Worm (Caenorhabditis elegans) whole organism, L1 larva: Measurements from ENCODE around the gene clec-83.
"Not testable (repeated sequence)": the region's sequence is repeated elsewhere in the genome, so short reads cannot be mapped to it uniquely, and the experiment has no call there.

ENCODE experiments used
- C04F5.9 ChIP-seq: sonication (generic microtip); optimal IDR thresholded peaks from 2 replicates; lab custom pipeline; 2016; ENCODE audit warnings: missing genetic modification characterization, missing compliant biosample characterization
- C16A3.4 ChIP-seq: fragments of 150-350 bp; optimal IDR thresholded peaks from 2 replicates; lab custom pipeline; 2014; ENCODE audit warnings: missing biosample characterization, missing genetic modification characterization
- F16B12.6 ChIP-seq: fragments of 150-350 bp; optimal IDR thresholded peaks from 2 replicates; lab custom pipeline; 2014; ENCODE audit warnings: missing biosample characterization, missing genetic modification characterization
- alr-1 ChIP-seq: fragments of 200-800 bp; sonication (Bioruptor generic); optimal IDR thresholded peaks from 2 replicates; lab custom pipeline; 2018; ENCODE audit warnings: borderline replicate concordance, mild to moderate bottlenecking, missing genetic modification characterization, missing compliant biosample characterization
- ama-1 ChIP-seq: fragments of 150-350 bp; optimal IDR thresholded peaks from 2 replicates; lab custom pipeline; 2014
- ceh-63 ChIP-seq: fragments of 200-800 bp; sonication (Bioruptor generic); optimal IDR thresholded peaks from 2 replicates; lab custom pipeline; 2018; ENCODE audit warnings: mild to moderate bottlenecking, missing genetic modification characterization, missing compliant biosample characterization
- ceh-8 ChIP-seq: fragments of 200-800 bp; sonication (Bioruptor generic); optimal IDR thresholded peaks from 2 replicates; lab custom pipeline; 2018; ENCODE audit warnings: mild to moderate bottlenecking, missing genetic modification characterization, moderate library complexity, missing compliant biosample characterization
- ceh-88 ChIP-seq: fragments of 200-800 bp; sonication (Bioruptor generic); IDR thresholded peaks from 2 replicates; pipeline ENCODE4 v1.3.6; 2022; ENCODE audit warnings: missing genetic modification characterization, missing compliant biosample characterization
- ceh-90 ChIP-seq: sonication (generic microtip); optimal IDR thresholded peaks from 2 replicates; lab custom pipeline; 2016; ENCODE audit warnings: missing genetic modification characterization, missing compliant biosample characterization
- dsc-1 ChIP-seq: sonication (generic microtip); optimal IDR thresholded peaks from 2 replicates; lab custom pipeline; 2016; ENCODE audit warnings: mild to moderate bottlenecking, missing genetic modification characterization, missing compliant biosample characterization
- efl-1 ChIP-seq, 4 experiments: fragments of 150-350 bp; optimal IDR thresholded peaks in 3 of 4; peaks in 1 of 4; 1 replicate in 1 of 4; 2 replicates in 3 of 4; lab custom pipeline; 2014; ENCODE audit warnings: missing biosample characterization in 2 of 4, missing genetic modification characterization in 2 of 4, missing genetic modification reagents in 2 of 4
- egl-27 ChIP-seq, 2 experiments: fragments of 150-350 bp in 1 of 2; sonication (generic microtip); optimal IDR thresholded peaks; 3 replicates each; lab custom pipeline; 2017 to 2018; ENCODE audit warnings: missing biosample characterization in 2 of 2, missing genetic modification characterization in 2 of 2, missing genetic modification reagents in 2 of 2
- elt-2 ChIP-seq: sonication (generic microtip); optimal IDR thresholded peaks from 2 replicates; lab custom pipeline; 2016; ENCODE audit warnings: missing genetic modification characterization, mild to moderate bottlenecking, inconsistent platforms, missing compliant biosample characterization, missing genetic modification reagents
- grh-1 ChIP-seq: fragments of 200-800 bp; sonication (Bioruptor generic); IDR thresholded peaks from 2 replicates; pipeline ENCODE4 v1.3.6; 2022; ENCODE audit warnings: missing genetic modification reagents, missing genetic modification characterization, missing compliant biosample characterization
- hpl-2 ChIP-seq: fragments of 150-350 bp; optimal IDR thresholded peaks from 2 replicates; lab custom pipeline; 2014; ENCODE audit warnings: missing biosample characterization, missing genetic modification reagents, missing genetic modification characterization
- jun-1 ChIP-seq: fragments of 150-350 bp; optimal IDR thresholded peaks from 2 replicates; lab custom pipeline; 2014; ENCODE audit warnings: missing biosample characterization, missing genetic modification reagents, missing genetic modification characterization
- lin-35 ChIP-seq, 2 experiments: fragments of 150-350 bp; optimal IDR thresholded peaks; 2 replicates each; lab custom pipeline; 2014; ENCODE audit warnings: missing biosample characterization in 2 of 2, missing genetic modification characterization in 2 of 2, missing genetic modification reagents in 2 of 2
- lin-39 ChIP-seq: fragments of 150-350 bp; optimal IDR thresholded peaks from 2 replicates; lab custom pipeline; 2014; ENCODE audit warnings: missing biosample characterization, missing genetic modification reagents, missing genetic modification characterization
- mab-9 ChIP-seq: fragments of 200-800 bp; sonication (Bioruptor generic); IDR thresholded peaks from 2 replicates; pipeline ENCODE4 v1.3.6; 2022; ENCODE audit warnings: missing genetic modification reagents, missing genetic modification characterization, missing compliant biosample characterization
- nhr-237 ChIP-seq: fragments of 150-350 bp; optimal IDR thresholded peaks from 2 replicates; lab custom pipeline; 2014; ENCODE audit warnings: missing biosample characterization, missing genetic modification characterization
- nhr-28 ChIP-seq: fragments of 150-350 bp; optimal IDR thresholded peaks from 2 replicates; lab custom pipeline; 2014; ENCODE audit warnings: missing biosample characterization, missing genetic modification characterization
- nhr-71 ChIP-seq: sonication (generic microtip); optimal IDR thresholded peaks from 2 replicates; lab custom pipeline; 2016; ENCODE audit warnings: mild to moderate bottlenecking, missing genetic modification characterization, moderate library complexity, missing compliant biosample characterization
- nhr-76 ChIP-seq: sonication (generic microtip); optimal IDR thresholded peaks from 2 replicates; lab custom pipeline; 2017; ENCODE audit warnings: missing biosample characterization, missing genetic modification characterization
- nhr-90 ChIP-seq: sonication (generic microtip); optimal IDR thresholded peaks from 2 replicates; lab custom pipeline; 2016; ENCODE audit warnings: mild to moderate bottlenecking, missing genetic modification characterization, missing compliant biosample characterization; ENCODE audit not compliant: poor library complexity
- pax-3 ChIP-seq: fragments of 200-800 bp; sonication (Bioruptor generic); optimal IDR thresholded peaks from 2 replicates; lab custom pipeline; 2018; ENCODE audit warnings: mild to moderate bottlenecking, missing genetic modification characterization, moderate library complexity, missing compliant biosample characterization
- pqm-1 ChIP-seq: sonication (generic microtip); optimal IDR thresholded peaks from 3 replicates; lab custom pipeline; 2017; ENCODE audit warnings: missing biosample characterization, missing genetic modification characterization
- rnt-1 ChIP-seq: sonication (generic microtip); optimal IDR thresholded peaks from 2 replicates; lab custom pipeline; 2016; ENCODE audit warnings: mild to moderate bottlenecking, missing genetic modification characterization, moderate library complexity, missing compliant biosample characterization
- skn-1 ChIP-seq: fragments of 150-350 bp; optimal IDR thresholded peaks from 2 replicates; lab custom pipeline; 2014; ENCODE audit warnings: missing biosample characterization, missing genetic modification characterization
- snu-23 ChIP-seq: sonication (generic microtip); optimal IDR thresholded peaks from 2 replicates; lab custom pipeline; 2016; ENCODE audit warnings: missing genetic modification characterization, missing compliant biosample characterization
- unc-86 ChIP-seq: sonication (generic microtip); optimal IDR thresholded peaks from 2 replicates; lab custom pipeline; 2016; ENCODE audit warnings: missing genetic modification characterization, missing compliant biosample characterization
- xbp-1 ChIP-seq: sonication (generic microtip); optimal IDR thresholded peaks from 2 replicates; lab custom pipeline; 2016; ENCODE audit warnings: missing genetic modification characterization, missing compliant biosample characterization

Gene clec-83

ce11 chrIV:2803652-2804051 lies 37.6 kb downstream of the clec-83 start, which contains the start of gene Y54G2A.32:
Y54G2A.32 (plus strand) TSS chrIV:2803952.
- TF ChIP-seq alr-1 (tag; lab: Kevin White, UChicago) (no peak), pax-3 (tag; lab: Kevin White, UChicago) (no peak), ceh-90 (no peak), C16A3.4 (no peak), unc-86 (tag; lab: Kevin White, UChicago) (no peak), ceh-8 (GFP tag; lab: Kevin White, UChicago) (no peak), F16B12.6 (tag; lab: Kevin White, UChicago) (no peak), xbp-1 (tag; lab: Kevin White, UChicago) (no peak), egl-27 (tag; optimal IDR thresholded peaks at IDR 0.05; lab: Kevin White, UChicago) (no peak), skn-1 (tag; lab: Kevin White, UChicago) (no peak), mab-9 (no peak), pqm-1 (tag; lab: Kevin White, UChicago) (no peak), dsc-1 (tag; lab: Kevin White, UChicago) (no peak), ama-1 (lab: Kevin White, UChicago) (no peak), efl-1 (optimal IDR thresholded peaks at IDR 0.05; lab: Kevin White, UChicago) (no peak), efl-1 (GFP tag; optimal IDR thresholded peaks at IDR 0.05 in 1 of 2; lab: Kevin White, UChicago) (no peak), nhr-28 (tag; lab: Kevin White, UChicago) (no peak)

- TF ChIP-seq C04F5.9 (no peak), efl-1 (optimal IDR thresholded peaks at IDR 0.05; lab: Kevin White, UChicago) (no peak), efl-1 (GFP tag; optimal IDR thresholded peaks at IDR 0.05 in 1 of 2; lab: Kevin White, UChicago) (peak in 1 of 2 experiments; percentile 85)
These were observed 39.1 kb downstream of the clec-83 start for ce11 chrIV:2802193-2802592.

- TF ChIP-seq lin-39; jun-1; grh-1 (GFP tag; lab: Robert Waterston, UW): not testable (repeated sequence)
- TF ChIP-seq, all 84 proteins: peak for 0; not testable (repeated sequence) for 84
These were observed 39.7 kb downstream of the clec-83 start, which contains the start of gene Y54G2A.44 for ce11 chrIV:2801558-2801957. Y54G2A.44 (plus strand) TSS chrIV:2801858.

- no peak for TF ChIP-seq ceh-88
- TF ChIP-seq efl-1 (optimal IDR thresholded peaks at IDR 0.05; lab: Kevin White, UChicago), result peak in 1 of 2 experiments; percentile 48
- TF ChIP-seq efl-1 (GFP tag; optimal IDR thresholded peaks at IDR 0.05 in 1 of 2; lab: Kevin White, UChicago), result peak in 1 of 2 experiments; percentile 3
- TF ChIP-seq hpl-2, result peak; percentile 4
- peak; percentile 6 for TF ChIP-seq nhr-71
- peak; percentile 9 for TF ChIP-seq rnt-1 (tag; lab: Kevin White, UChicago)
- TF ChIP-seq nhr-90, result no peak
These were observed 40.3 kb downstream of the clec-83 start for ce11 chrIV:2801004-2801403.

DNA sequence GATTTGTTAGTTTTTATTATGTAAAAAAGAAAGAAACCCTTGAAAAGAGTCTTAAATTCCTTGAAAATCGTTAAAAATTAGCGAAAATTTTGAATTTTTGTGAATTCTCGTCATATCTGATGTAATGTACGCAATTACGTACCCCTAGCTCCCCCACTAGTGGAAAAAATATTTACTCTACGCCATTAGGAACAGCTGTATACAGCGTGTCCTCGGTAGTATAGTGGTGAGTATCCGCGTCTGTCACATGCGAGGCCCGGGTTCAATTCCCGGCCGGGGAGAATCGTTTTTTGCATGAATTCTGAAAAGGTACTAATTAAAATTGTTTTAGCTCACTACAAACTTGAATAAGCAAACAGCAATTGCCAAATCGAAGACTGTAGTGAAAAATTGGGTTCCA lies 41.4 kb downstream of the clec-83 start:
- TF ChIP-seq nhr-76 (tag; lab: Kevin White, UChicago), result no peak
- TF ChIP-seq efl-1 (optimal IDR thresholded peaks at IDR 0.05; lab: Kevin White, UChicago), result no peak
- peak in 1 of 2 experiments; percentile 41 for TF ChIP-seq efl-1 (GFP tag; optimal IDR thresholded peaks at IDR 0.05 in 1 of 2; lab: Kevin White, UChicago)
- TF ChIP-seq, all 84 proteins: peak for 1

- TF ChIP-seq snu-23 (peak; percentile 4), ceh-63 (GFP tag; lab: Kevin White, UChicago) (no peak)
These were observed 41.9 kb downstream of the clec-83 start, which contains the start of gene Y54G2A.10 for ce11 chrIV:2799389-2799788. Y54G2A.10 (plus strand) TSS chrIV:2799689.

DNA sequence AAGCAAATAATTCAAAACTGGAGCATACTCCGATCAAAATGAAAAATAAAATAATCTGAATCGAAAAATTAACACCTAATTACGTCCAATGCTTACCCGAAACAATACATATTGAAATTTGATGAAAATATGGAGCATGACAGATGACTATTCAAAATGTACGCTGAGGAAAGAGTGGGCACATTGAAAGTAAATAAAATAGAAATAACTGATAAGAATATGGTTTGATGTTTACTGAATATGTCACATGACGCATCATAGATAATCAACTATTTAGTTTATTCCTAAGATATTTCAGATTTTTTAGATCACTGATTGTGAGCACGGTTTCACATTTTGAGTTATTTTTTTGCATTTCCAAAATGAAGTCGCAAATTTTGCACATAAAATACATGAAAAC lies 42.9 kb downstream of the clec-83 start, which contains the start of gene Y54G2A.52:
Gene Y54G2A.52, minus strand, starts transcription at position 348 of the 400 bp plus-strand sequence.
- TF ChIP-seq nhr-237 (no peak), lin-35 (GFP tag; optimal IDR thresholded peaks at IDR 0.05; lab: Kevin White, UChicago) (peak in 1 of 2 experiments; percentile 38), elt-2 (tag; lab: Kevin White, UChicago) (peak; percentile 63)
